Worm (Caenorhabditis elegans) whole organism, L1 larva: ENCODE data around the gene F53G2.3.
A peak's percentile ranks its signal among the peaks of the same experiment; 100 is the strongest.

Experiments used
- C04F5.9 ChIP-seq: sonication (generic microtip); optimal IDR thresholded peaks from 2 replicates; lab custom pipeline; 2016; ENCODE audit warnings: missing genetic modification characterization, missing compliant biosample characterization
- C16A3.4 ChIP-seq: fragments of 150-350 bp; optimal IDR thresholded peaks from 2 replicates; lab custom pipeline; 2014; ENCODE audit warnings: missing biosample characterization, missing genetic modification characterization
- F16B12.6 ChIP-seq: fragments of 150-350 bp; optimal IDR thresholded peaks from 2 replicates; lab custom pipeline; 2014; ENCODE audit warnings: missing biosample characterization, missing genetic modification characterization
- aha-1 ChIP-seq: fragments of 150-350 bp; optimal IDR thresholded peaks from 2 replicates; lab custom pipeline; 2014; ENCODE audit warnings: missing biosample characterization, missing genetic modification characterization
- aly-2 ChIP-seq: fragments of 150-350 bp; optimal IDR thresholded peaks from 2 replicates; lab custom pipeline; 2014; ENCODE audit warnings: missing biosample characterization, missing genetic modification characterization
- blmp-1 ChIP-seq: fragments of 150-350 bp; optimal IDR thresholded peaks from 2 replicates; lab custom pipeline; 2014; ENCODE audit warnings: missing biosample characterization, missing genetic modification characterization
- ceh-8 ChIP-seq: fragments of 200-800 bp; sonication (Bioruptor generic); optimal IDR thresholded peaks from 2 replicates; lab custom pipeline; 2018; ENCODE audit warnings: mild to moderate bottlenecking, missing genetic modification characterization, moderate library complexity, missing compliant biosample characterization
- ceh-90 ChIP-seq: sonication (generic microtip); optimal IDR thresholded peaks from 2 replicates; lab custom pipeline; 2016; ENCODE audit warnings: missing genetic modification characterization, missing compliant biosample characterization
- ces-1 ChIP-seq: fragments of 150-350 bp; optimal IDR thresholded peaks from 2 replicates; lab custom pipeline; 2014; ENCODE audit warnings: missing biosample characterization, missing genetic modification reagents, missing genetic modification characterization
- dsc-1 ChIP-seq: sonication (generic microtip); optimal IDR thresholded peaks from 2 replicates; lab custom pipeline; 2016; ENCODE audit warnings: mild to moderate bottlenecking, missing genetic modification characterization, missing compliant biosample characterization
- efl-1 ChIP-seq, 4 experiments: fragments of 150-350 bp; optimal IDR thresholded peaks in 3 of 4; peaks in 1 of 4; 1 replicate in 1 of 4; 2 replicates in 3 of 4; lab custom pipeline; 2014; ENCODE audit warnings: missing biosample characterization in 2 of 4, missing genetic modification characterization in 2 of 4, missing genetic modification reagents in 2 of 4
- efl-3 ChIP-seq: fragments of 200-800 bp; sonication (Bioruptor generic); optimal IDR thresholded peaks from 2 replicates; lab custom pipeline; 2018; ENCODE audit warnings: mild to moderate bottlenecking, missing genetic modification characterization, missing compliant biosample characterization
- egl-13 ChIP-seq: sonication (generic microtip); optimal IDR thresholded peaks from 2 replicates; lab custom pipeline; 2016; ENCODE audit warnings: missing genotype, missing genetic modification reagents, missing genetic modification characterization, missing compliant biosample characterization
- elt-2 ChIP-seq: sonication (generic microtip); optimal IDR thresholded peaks from 2 replicates; lab custom pipeline; 2016; ENCODE audit warnings: missing genetic modification characterization, mild to moderate bottlenecking, inconsistent platforms, missing compliant biosample characterization, missing genetic modification reagents
- elt-3 ChIP-seq, 6 experiments: fragments of 150-350 bp in 1 of 6; sonication (generic microtip); optimal IDR thresholded peaks; 2 replicates each; lab custom pipeline; 2017 to 2018; ENCODE audit warnings: missing biosample characterization in 6 of 6, missing genetic modification characterization in 6 of 6, inconsistent platforms in 1 of 6
- ets-5 ChIP-seq: fragments of 200-800 bp; sonication (Bioruptor generic); IDR thresholded peaks from 2 replicates; pipeline ENCODE4 v1.3.6; 2022; ENCODE audit warnings: missing genetic modification characterization, missing compliant biosample characterization
- fkh-8 ChIP-seq: sonication (generic microtip); optimal IDR thresholded peaks from 2 replicates; lab custom pipeline; 2016; ENCODE audit warnings: mild to moderate bottlenecking, missing genetic modification characterization, missing compliant biosample characterization
- grh-1 ChIP-seq: fragments of 200-800 bp; sonication (Bioruptor generic); IDR thresholded peaks from 2 replicates; pipeline ENCODE4 v1.3.6; 2022; ENCODE audit warnings: missing genetic modification reagents, missing genetic modification characterization, missing compliant biosample characterization
- irx-1 ChIP-seq: sonication (generic microtip); optimal IDR thresholded peaks from 2 replicates; lab custom pipeline; 2016; ENCODE audit warnings: missing genetic modification characterization, missing compliant biosample characterization
- isw-1 ChIP-seq: fragments of 200-800 bp; sonication (Bioruptor generic); IDR thresholded peaks from 2 replicates; pipeline ENCODE4 v1.3.6; 2022; ENCODE audit warnings: missing genetic modification characterization, missing compliant biosample characterization
- jun-1 ChIP-seq: fragments of 150-350 bp; optimal IDR thresholded peaks from 2 replicates; lab custom pipeline; 2014; ENCODE audit warnings: missing biosample characterization, missing genetic modification reagents, missing genetic modification characterization
- lin-35 ChIP-seq, 2 experiments: fragments of 150-350 bp; optimal IDR thresholded peaks; 2 replicates each; lab custom pipeline; 2014; ENCODE audit warnings: missing biosample characterization in 2 of 2, missing genetic modification characterization in 2 of 2, missing genetic modification reagents in 2 of 2
- lir-3 ChIP-seq: sonication (generic microtip); optimal IDR thresholded peaks from 2 replicates; lab custom pipeline; 2016; ENCODE audit warnings: mild to moderate bottlenecking, missing genetic modification characterization, moderate library complexity, missing compliant biosample characterization; ENCODE audit not compliant: poor library complexity
- mab-9 ChIP-seq: fragments of 200-800 bp; sonication (Bioruptor generic); IDR thresholded peaks from 2 replicates; pipeline ENCODE4 v1.3.6; 2022; ENCODE audit warnings: missing genetic modification reagents, missing genetic modification characterization, missing compliant biosample characterization
- mef-2 ChIP-seq: fragments of 150-350 bp; optimal IDR thresholded peaks from 2 replicates; lab custom pipeline; 2014; ENCODE audit warnings: missing biosample characterization, missing genetic modification characterization
- mep-1 ChIP-seq: fragments of 150-350 bp; optimal IDR thresholded peaks from 2 replicates; lab custom pipeline; 2014; ENCODE audit warnings: missing biosample characterization, missing genetic modification characterization
- nhr-11 ChIP-seq: fragments of 150-350 bp; optimal IDR thresholded peaks from 2 replicates; lab custom pipeline; 2014; ENCODE audit warnings: missing biosample characterization, missing genetic modification characterization
- nhr-12 ChIP-seq: sonication (generic microtip); optimal IDR thresholded peaks from 2 replicates; lab custom pipeline; 2017; ENCODE audit warnings: missing biosample characterization, missing genetic modification characterization
- nhr-20 ChIP-seq: sonication (generic microtip); optimal IDR thresholded peaks from 2 replicates; lab custom pipeline; 2016; ENCODE audit warnings: mild to moderate bottlenecking, missing genetic modification characterization, missing compliant biosample characterization
- nhr-237 ChIP-seq: fragments of 150-350 bp; optimal IDR thresholded peaks from 2 replicates; lab custom pipeline; 2014; ENCODE audit warnings: missing biosample characterization, missing genetic modification characterization
- nhr-47 ChIP-seq: sonication (generic microtip); optimal IDR thresholded peaks from 2 replicates; lab custom pipeline; 2016; ENCODE audit warnings: mild to moderate bottlenecking, missing genetic modification characterization, moderate library complexity, missing compliant biosample characterization
- nhr-77 ChIP-seq: fragments of 150-350 bp; optimal IDR thresholded peaks from 2 replicates; lab custom pipeline; 2014; ENCODE audit warnings: missing biosample characterization, missing genetic modification characterization
- nhr-84 ChIP-seq: sonication (generic microtip); optimal IDR thresholded peaks from 2 replicates; lab custom pipeline; 2017; ENCODE audit warnings: missing biosample characterization, missing genetic modification characterization
- nhr-85 ChIP-seq: sonication (generic microtip); peaks from one replicate; lab custom pipeline; 2016; ENCODE audit warnings: missing genetic modification characterization, inconsistent platforms, missing compliant biosample characterization
- nhr-90 ChIP-seq: sonication (generic microtip); optimal IDR thresholded peaks from 2 replicates; lab custom pipeline; 2016; ENCODE audit warnings: mild to moderate bottlenecking, missing genetic modification characterization, missing compliant biosample characterization; ENCODE audit not compliant: poor library complexity
- pag-3 ChIP-seq: sonication (generic microtip); optimal IDR thresholded peaks from 2 replicates; lab custom pipeline; 2017; ENCODE audit warnings: missing genetic modification characterization, mild to moderate bottlenecking, missing compliant biosample characterization, antibody characterized with exemption, borderline replicate concordance; ENCODE audit not compliant: insufficient read depth
- rnt-1 ChIP-seq: sonication (generic microtip); optimal IDR thresholded peaks from 2 replicates; lab custom pipeline; 2016; ENCODE audit warnings: mild to moderate bottlenecking, missing genetic modification characterization, moderate library complexity, missing compliant biosample characterization
- snpc-4 ChIP-seq: fragments of 150-350 bp; optimal IDR thresholded peaks from 2 replicates; lab custom pipeline; 2014; ENCODE audit warnings: missing biosample characterization, missing genetic modification characterization
- sptf-1 ChIP-seq: fragments of 150-350 bp; optimal IDR thresholded peaks from 2 replicates; lab custom pipeline; 2014; ENCODE audit warnings: missing biosample characterization, missing genetic modification characterization
- swsn-7 ChIP-seq: sonication (generic microtip); optimal IDR thresholded peaks from 2 replicates; lab custom pipeline; 2016; ENCODE audit warnings: missing genetic modification characterization, missing compliant biosample characterization
- tbx-2 ChIP-seq: sonication (generic microtip); optimal IDR thresholded peaks from 2 replicates; lab custom pipeline; 2016; ENCODE audit warnings: missing genetic modification characterization, missing compliant biosample characterization
- unc-30 ChIP-seq: sonication (generic microtip); optimal IDR thresholded peaks from 2 replicates; lab custom pipeline; 2017; ENCODE audit warnings: missing biosample characterization, missing genetic modification characterization
- unc-86 ChIP-seq: sonication (generic microtip); optimal IDR thresholded peaks from 2 replicates; lab custom pipeline; 2016; ENCODE audit warnings: missing genetic modification characterization, missing compliant biosample characterization
- zip-4 ChIP-seq: fragments of 200-800 bp; sonication (Bioruptor generic); optimal IDR thresholded peaks from 2 replicates; lab custom pipeline; 2018; ENCODE audit warnings: mild to moderate bottlenecking, missing genetic modification characterization, moderate library complexity, missing compliant biosample characterization
- ztf-11 ChIP-seq, 2 experiments: sonication (generic microtip); optimal IDR thresholded peaks; 2 replicates each; lab custom pipeline; 2016 to 2017; ENCODE audit warnings: missing genetic modification characterization in 2 of 2, missing biosample characterization in 1 of 2, missing compliant biosample characterization in 1 of 2

The F53G2.3 gene

DNA sequence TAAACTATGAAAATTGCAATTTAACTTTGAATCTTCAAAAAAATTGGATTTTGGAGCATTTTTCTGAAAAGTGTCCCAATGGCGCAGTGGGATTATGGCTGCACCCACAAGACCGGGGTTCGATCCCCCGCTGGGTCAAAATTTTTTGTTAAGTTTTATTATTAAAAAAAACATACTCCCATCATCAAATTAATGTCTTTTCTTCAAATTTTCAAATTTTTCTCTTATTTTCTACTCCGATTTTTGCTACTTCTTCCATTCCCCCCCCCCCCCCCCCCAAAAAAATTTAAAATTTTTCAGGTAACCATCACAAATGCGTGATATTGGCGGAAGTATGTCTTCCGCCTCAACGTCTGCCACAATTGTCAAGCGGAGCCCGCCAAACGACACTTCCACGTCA, 37.2 kb upstream of the F53G2.3 start, which contains the start of gene vab-19:
Gene vab-19 (plus strand): TSS at position 301 of the 400 bp plus-strand sequence.
- TF ChIP-seq tbx-2 (tag; lab: Kevin White, UChicago) (no peak), zip-4 (no peak), C04F5.9 (no peak), F16B12.6 (tag; lab: Kevin White, UChicago) (no peak), C16A3.4 (tag; lab: Kevin White, UChicago) (no peak)
- TF ChIP-seq, all 84 proteins: peak for 0

DNA sequence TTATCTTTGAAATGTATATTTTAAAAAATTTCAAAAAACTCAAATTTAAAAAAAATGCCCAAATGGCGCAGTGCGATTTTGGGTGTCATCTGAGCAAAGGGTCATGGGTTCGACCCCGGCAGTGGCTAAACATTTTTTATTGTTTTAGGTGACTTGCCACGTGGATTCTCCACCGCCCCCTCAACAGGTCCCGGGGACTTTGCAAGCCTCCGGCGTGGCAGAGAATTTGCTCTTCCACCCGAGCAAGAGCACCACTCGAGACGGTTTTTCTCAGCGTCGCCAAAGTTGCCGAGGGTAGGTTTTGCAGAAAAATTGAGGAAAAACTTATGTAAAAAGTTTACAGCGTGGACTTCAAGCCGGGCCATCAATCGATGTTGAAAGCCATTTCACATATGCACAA, 35.0 kb upstream of the F53G2.3 start:
- TF ChIP-seq efl-1 (optimal IDR thresholded peaks at IDR 0.05; lab: Kevin White, UChicago) = no peak
- peak in 1 of 2 experiments; percentile 7 for TF ChIP-seq efl-1 (GFP tag; optimal IDR thresholded peaks at IDR 0.05 in 1 of 2; lab: Kevin White, UChicago)
- no peak for TF ChIP-seq nhr-12 (tag; lab: Kevin White, UChicago)

ce11 chrII:2446727-2447126, 33.5 kb upstream of the F53G2.3 start:
- TF ChIP-seq efl-1 (optimal IDR thresholded peaks at IDR 0.05; lab: Kevin White, UChicago) (no peak), efl-1 (GFP tag; optimal IDR thresholded peaks at IDR 0.05 in 1 of 2; lab: Kevin White, UChicago) (peak in 1 of 2 experiments; percentile 11), lin-35 (GFP tag; optimal IDR thresholded peaks at IDR 0.05; lab: Kevin White, UChicago) (no peak), C04F5.9 (no peak)

- TF ChIP-seq nhr-77 = no peak
- TF ChIP-seq fkh-8 (tag; lab: Kevin White, UChicago) = peak; percentile 34
- peak; percentile 75 for TF ChIP-seq nhr-90 (tag; lab: Kevin White, UChicago)
- TF ChIP-seq sptf-1 (tag; lab: Kevin White, UChicago) = no peak
- TF ChIP-seq nhr-84 (tag; lab: Kevin White, UChicago) = no peak
- TF ChIP-seq ets-5 (GFP tag; lab: Robert Waterston, UW) = no peak
- TF ChIP-seq lir-3 (tag; lab: Kevin White, UChicago) = no peak
- TF ChIP-seq nhr-85 (tag; lab: Kevin White, UChicago) = peak; percentile 81
- peak; percentile 55 for TF ChIP-seq dsc-1 (tag; lab: Kevin White, UChicago)
- peak; percentile 51 for TF ChIP-seq mep-1 (tag; lab: Kevin White, UChicago)
- TF ChIP-seq ceh-8 (GFP tag; lab: Kevin White, UChicago) = no peak
- TF ChIP-seq mef-2 (tag; lab: Kevin White, UChicago) = no peak
- peak; percentile 45 for TF ChIP-seq isw-1 (GFP tag; lab: Robert Waterston, UW)
- no peak for TF ChIP-seq blmp-1 (tag; lab: Kevin White, UChicago)
- no peak for TF ChIP-seq nhr-11 (tag; lab: Kevin White, UChicago)
- peak; percentile 67 for TF ChIP-seq tbx-2 (tag; lab: Kevin White, UChicago)
- TF ChIP-seq C04F5.9 = peak; percentile 19
- TF ChIP-seq zip-4 = peak; percentile 9
- TF ChIP-seq irx-1 (tag; lab: Kevin White, UChicago) = peak; percentile 81
- TF ChIP-seq efl-1 (optimal IDR thresholded peaks at IDR 0.05; lab: Kevin White, UChicago) = peak; percentile 89 to 91
- peak; percentile 89 to 98 for TF ChIP-seq efl-1 (GFP tag; optimal IDR thresholded peaks at IDR 0.05 in 1 of 2; lab: Kevin White, UChicago)
- TF ChIP-seq snpc-4 = no peak
- peak; percentile 69 for TF ChIP-seq nhr-47 (tag; lab: Kevin White, UChicago)
- TF ChIP-seq mab-9 = peak; percentile 43; the same call in 1 of the 2 replicates
- TF ChIP-seq pag-3 (tag; lab: Kevin White, UChicago) = no peak
- TF ChIP-seq elt-3 (tag; optimal IDR thresholded peaks at IDR 0.05; lab: Kevin White, UChicago) = no peak
- 0 out of 2 replicates have a peak, but pooled peaks have one; percentile 53 for TF ChIP-seq grh-1 (GFP tag; lab: Robert Waterston, UW)
- no peak for TF ChIP-seq ces-1 (GFP tag; lab: Kevin White, UChicago)
- peak; percentile 12 for TF ChIP-seq egl-13 (tag; lab: Kevin White, UChicago)
- TF ChIP-seq nhr-237 (tag; lab: Kevin White, UChicago) = no peak
- peak; percentile 47 for TF ChIP-seq nhr-20
- peak; percentile 46 for TF ChIP-seq swsn-7
- TF ChIP-seq aha-1 (tag; lab: Kevin White, UChicago) = no peak
- TF ChIP-seq unc-86 (tag; lab: Kevin White, UChicago) = peak; percentile 2
- TF ChIP-seq unc-30 = no peak
- peak in 1 of 2 experiments; percentile 68 for TF ChIP-seq ztf-11 (tag; optimal IDR thresholded peaks at IDR 0.05; lab: Kevin White, UChicago)
- peak; percentile 93 for TF ChIP-seq rnt-1 (tag; lab: Kevin White, UChicago)
- peak; percentile 29 for TF ChIP-seq aly-2 (tag; lab: Kevin White, UChicago)
- TF ChIP-seq ceh-90 (tag; lab: Kevin White, UChicago) = peak; percentile 89
- TF ChIP-seq jun-1 = peak; percentile 18
- no peak for TF ChIP-seq efl-3 (GFP tag; lab: Kevin White, UChicago)
- peak; percentile 24 for TF ChIP-seq elt-2
These were observed 29.2 kb upstream of the F53G2.3 start for ce11 chrII:2450990-2451389.
